Fruit fly (Drosophila melanogaster): Measurements from ENCODE around the gene MTA1-like.

The MTA1-like gene

DNA sequence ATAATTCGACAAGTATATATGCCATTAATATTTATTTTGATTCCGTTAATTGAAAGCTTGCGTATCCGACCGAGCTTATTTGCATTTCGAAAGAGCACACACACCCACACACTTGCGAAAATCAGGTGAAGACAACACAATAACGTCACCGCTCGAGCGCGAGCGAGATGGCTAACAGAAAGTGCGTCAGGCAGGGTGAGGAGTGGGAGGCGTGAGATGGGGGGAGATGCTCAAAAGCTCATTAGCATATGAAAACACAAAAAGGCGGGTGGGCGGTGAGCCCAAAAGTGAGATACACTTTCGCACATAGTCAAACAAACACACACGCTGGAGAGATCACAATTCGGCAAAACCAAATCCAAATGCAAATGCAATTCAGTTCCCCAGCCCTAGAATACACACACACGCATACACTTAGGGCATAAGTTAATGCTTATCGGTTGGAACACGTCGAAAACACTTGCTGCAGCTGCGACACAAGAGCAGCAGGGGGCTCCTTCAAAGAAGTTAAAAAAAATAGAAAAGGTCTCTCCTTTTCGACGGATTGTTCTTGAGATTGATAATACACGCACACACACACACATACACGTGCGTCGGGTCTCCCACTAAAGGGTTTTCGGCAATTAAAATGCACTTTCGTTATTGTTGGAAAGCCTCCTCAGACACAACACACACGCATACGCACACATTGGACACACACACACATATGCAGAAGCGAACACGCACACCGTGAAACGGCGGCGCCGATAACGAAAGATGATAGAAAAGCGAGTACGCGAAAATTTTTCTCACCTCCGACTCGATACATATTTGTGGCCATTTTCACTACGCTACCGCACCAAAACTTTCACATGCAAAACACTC is 601 bp downstream of the MTA1-like start (continued):
- TF ChIP-seq CG7786 (GFP tag; optimal IDR thresholded peaks at IDR 0.05) (no peak), MESR4 (GFP tag; optimal IDR thresholded peaks at IDR 0.05) (peak; percentile 86), seq (GFP tag; IDR thresholded peaks at IDR 0.05) (no peak), CG18764 (GFP tag; optimal IDR thresholded peaks at IDR 0.05) (no peak)

DNA sequence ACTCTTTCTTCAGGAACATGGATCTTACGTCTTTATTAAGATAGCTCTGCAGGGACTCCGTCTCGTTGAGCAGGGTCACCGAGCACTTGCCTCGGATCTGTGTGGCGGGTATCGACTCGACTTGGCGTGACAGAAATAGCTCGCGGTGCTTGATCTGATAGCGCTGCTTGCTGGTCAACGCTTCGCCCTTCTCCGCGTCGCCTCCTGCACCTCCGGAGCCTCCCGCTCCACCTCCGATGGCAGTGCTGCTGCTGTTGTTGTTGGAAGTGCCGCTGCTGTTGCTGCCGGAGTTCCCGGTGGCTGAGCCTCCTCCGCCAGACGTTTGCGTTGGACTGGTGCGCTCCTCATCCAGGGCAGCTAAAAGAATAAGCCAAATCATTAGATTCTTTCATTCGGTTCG is 5.1 kb downstream of the MTA1-like start:
- TF ChIP-seq CG13287 (GFP tag; IDR thresholded peaks at IDR 0.05; ENCODE audit: partially characterized antibody) (no peak), CG16863 (GFP tag; optimal IDR thresholded peaks at IDR 0.05) (no peak), Med (GFP tag) (peak; percentile 60), rib (GFP tag; IDR thresholded peaks at IDR 0.05) (no peak), CG12219 (GFP tag; optimal IDR thresholded peaks at IDR 0.05) (no peak)

DNA sequence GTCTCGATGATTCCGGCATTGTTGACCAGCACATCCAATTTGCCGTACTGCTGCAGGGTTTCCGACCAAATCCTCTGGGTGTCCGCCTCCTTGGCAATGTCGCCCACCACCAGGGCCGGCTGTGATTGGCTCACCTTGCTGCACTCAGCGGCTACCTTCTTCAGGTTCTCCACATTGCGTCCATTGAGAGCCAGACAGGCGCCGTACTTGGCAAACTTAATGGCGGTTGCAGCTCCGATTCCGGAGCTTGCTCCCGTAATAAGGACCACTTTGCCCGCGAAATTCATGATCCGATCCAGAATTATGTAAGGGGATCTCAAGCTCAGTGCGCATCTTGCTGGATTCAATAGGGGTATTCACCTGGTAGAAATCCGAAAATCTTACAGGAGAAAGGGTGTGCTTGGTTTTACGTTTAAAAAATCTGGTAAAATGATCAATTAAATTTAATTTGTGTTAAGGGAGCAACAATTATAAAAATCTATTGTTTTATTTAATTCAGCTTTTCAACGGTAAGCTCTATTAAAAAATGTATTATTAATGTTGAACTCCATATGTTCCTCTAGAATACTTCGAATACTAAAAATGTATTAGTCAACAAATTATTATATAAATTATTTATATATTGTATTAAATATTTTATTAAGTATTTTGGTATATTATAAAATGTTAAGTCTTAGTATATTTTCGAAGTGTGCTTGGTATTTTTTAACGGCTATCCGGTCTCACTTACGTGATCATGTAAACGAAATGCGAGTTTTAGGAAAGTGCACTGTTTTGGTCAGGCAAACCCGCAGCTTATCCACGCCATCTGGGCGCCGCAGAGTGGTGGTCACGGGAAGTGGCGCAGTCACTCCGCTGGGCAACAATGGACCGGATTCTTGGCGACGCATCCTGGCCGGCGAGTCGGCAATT is 11.8 kb downstream of the MTA1-like start, which contains the start of the genes CG31548 and CG12170:
TSS of gene CG31548 (minus strand) at position 334 of the 912 bp plus-strand sequence.
TSS of gene CG12170 (plus strand) at position 716 of the 912 bp plus-strand sequence.
- TF ChIP-seq CG7556 (GFP tag; optimal IDR thresholded peaks at IDR 0.05): no peak
- 0 out of 3 replicates have a peak, but pooled peaks have one; percentile 43 for TF ChIP-seq zfh1 (GFP tag; IDR thresholded peaks at IDR 0.05)
- no peak for TF ChIP-seq Jarid2 (GFP tag; optimal IDR thresholded peaks at IDR 0.05)
- no peak for TF ChIP-seq CG8359 (GFP tag; optimal IDR thresholded peaks at IDR 0.05; ENCODE audit: borderline replicate concordance)
- peak; percentile 65; the same call in 2 of the 3 replicates for TF ChIP-seq CG17361 (GFP tag; IDR thresholded peaks at IDR 0.05)
- TF ChIP-seq Hr3 (GFP tag; optimal IDR thresholded peaks at IDR 0.05): peak; percentile 46
- TF ChIP-seq CG3281 (GFP tag; optimal IDR thresholded peaks at IDR 0.05): peak; percentile 40
- TF ChIP-seq Oli (tag; optimal IDR thresholded peaks at IDR 0.05): peak; percentile 15
- TF ChIP-seq insv (GFP tag; optimal IDR thresholded peaks at IDR 0.05): no peak
- TF ChIP-seq luna (GFP tag; optimal IDR thresholded peaks at IDR 0.05): no peak
- TF ChIP-seq nerfin-2 (GFP tag; IDR thresholded peaks at IDR 0.05; ENCODE audit: partially characterized antibody): no peak
- TF ChIP-seq CG3065 (GFP tag; optimal IDR thresholded peaks at IDR 0.05): no peak
- no peak for TF ChIP-seq Nf-YC (tag; optimal IDR thresholded peaks at IDR 0.05)
- TF ChIP-seq CG15514 (GFP tag; optimal IDR thresholded peaks at IDR 0.05): peak; percentile 53
- TF ChIP-seq CG7786 (GFP tag; optimal IDR thresholded peaks at IDR 0.05): peak; percentile 7
- peak; percentile 45 for TF ChIP-seq Fer3 (tag; optimal IDR thresholded peaks at IDR 0.05)
- TF ChIP-seq ab (GFP tag; optimal IDR thresholded peaks at IDR 0.05): no peak
- TF ChIP-seq pan (optimal IDR thresholded peaks at IDR 0.05): no peak
- TF ChIP-seq pan (GFP tag; optimal IDR thresholded peaks at IDR 0.05 in 1 of 2, IDR thresholded peaks at IDR 0.05 in 1 of 2): peak in 1 of 2 experiments; percentile 48
- TF ChIP-seq CG1529 (GFP tag; optimal IDR thresholded peaks at IDR 0.05): no peak
- no peak for TF ChIP-seq Fer2 (tag; optimal IDR thresholded peaks at IDR 0.05)
- TF ChIP-seq toy (GFP tag; IDR thresholded peaks at IDR 0.05): no peak
- peak in 1 of 2 experiments; percentile 4 for TF ChIP-seq Eip74EF (GFP tag; optimal IDR thresholded peaks at IDR 0.05)
- no peak for TF ChIP-seq GATAe (GFP tag; conservative IDR thresholded peaks at IDR 0.05)
- no peak for TF ChIP-seq cad (GFP tag; optimal IDR thresholded peaks at IDR 0.05)
- TF ChIP-seq dpn (GFP tag; optimal IDR thresholded peaks at IDR 0.05): peak; percentile 14 to 49
- no peak for TF ChIP-seq Mad (GFP tag; optimal IDR thresholded peaks at IDR 0.05)
- TF ChIP-seq ind (GFP tag; optimal IDR thresholded peaks at IDR 0.05): peak; percentile 33
- TF ChIP-seq CG10147 (GFP tag; optimal IDR thresholded peaks at IDR 0.05): peak; percentile 23
- peak; percentile 78 for TF ChIP-seq CG12391 (tag; optimal IDR thresholded peaks at IDR 0.05)
- TF ChIP-seq Taf1 (GFP tag; IDR thresholded peaks at IDR 0.05): no peak
- TF ChIP-seq CG31441 (GFP tag; IDR thresholded peaks at IDR 0.05): peak; percentile 68
- TF ChIP-seq CG2120 (GFP tag; optimal IDR thresholded peaks at IDR 0.05): peak; percentile 62
- 0 out of 2 replicates have a peak, but pooled peaks have one; percentile 28 for TF ChIP-seq Rfx (GFP tag; IDR thresholded peaks at IDR 0.05)
- TF ChIP-seq CG13775 (GFP tag; optimal IDR thresholded peaks at IDR 0.05): peak; percentile 62
